Worm (Caenorhabditis elegans): Measurements from ENCODE around the gene gtr-1.

The gtr-1 gene

ce11 chrX:813063-813462 is 10.5 kb downstream of the gtr-1 start, which contains the start of gene F25E2.3:
F25E2.3 (minus strand) TSS chrX:813163.
- no peak for TF ChIP-seq hlh-30 (tag; optimal IDR thresholded peaks at IDR 0.05; ENCODE audit: insufficient read depth)
- no peak for TF ChIP-seq nhr-232 (tag; optimal IDR thresholded peaks at IDR 0.05)
- TF ChIP-seq unc-3 (GFP tag; conservative IDR thresholded peaks at IDR 0.05), result no peak
- TF ChIP-seq unc-3 (tag; optimal IDR thresholded peaks at IDR 0.05), result no peak
- TF ChIP-seq gmeb-2 (tag; optimal IDR thresholded peaks at IDR 0.05), result no peak
- no peak for TF ChIP-seq madf-2 (tag; optimal IDR thresholded peaks at IDR 0.05)
- no peak for TF ChIP-seq tbx-7 (tag; optimal IDR thresholded peaks at IDR 0.05)
- no peak for TF ChIP-seq fax-1 (tag; optimal IDR thresholded peaks at IDR 0.05)
- TF ChIP-seq syd-9 (tag; optimal IDR thresholded peaks at IDR 0.05), result no peak
- TF ChIP-seq ceh-45 (GFP tag; IDR thresholded peaks at IDR 0.05), result no peak
- no peak for TF ChIP-seq ceh-34 (tag; optimal IDR thresholded peaks at IDR 0.05)
- TF ChIP-seq sox-2 (GFP tag; IDR thresholded peaks at IDR 0.05), result no peak
- TF ChIP-seq ceh-9 (tag; optimal IDR thresholded peaks at IDR 0.05), result no peak
- no peak for TF ChIP-seq odd-2 (tag; optimal IDR thresholded peaks at IDR 0.05)

ce11 chrX:815929-816328 is 13.4 kb downstream of the gtr-1 start, which contains the start of gene ifd-2:
ifd-2 (minus strand) TSS chrX:815929.
- TF ChIP-seq elt-2 (tag; optimal IDR thresholded peaks at IDR 0.05) (peak; percentile 78), pros-1 (tag; optimal IDR thresholded peaks at IDR 0.05) (no peak)

ce11 chrX:817984-818383 is 15.4 kb downstream of the gtr-1 start:
- TF ChIP-seq tbx-7 (tag; optimal IDR thresholded peaks at IDR 0.05), result no peak
- TF ChIP-seq ztf-16 (tag; optimal IDR thresholded peaks at IDR 0.05), result no peak
- TF ChIP-seq madf-2 (tag; optimal IDR thresholded peaks at IDR 0.05), result no peak
- TF ChIP-seq nhr-11 (tag; optimal IDR thresholded peaks at IDR 0.05), result no peak

- TF ChIP-seq dmd-4 (tag; optimal IDR thresholded peaks at IDR 0.05; ENCODE audit: borderline replicate concordance) (no peak), sox-2 (GFP tag; IDR thresholded peaks at IDR 0.05) (no peak)
Observed at ce11 chrX:823736-824135, 21.2 kb downstream of the gtr-1 start.

- TF ChIP-seq dmd-4 (tag; optimal IDR thresholded peaks at IDR 0.05; ENCODE audit: borderline replicate concordance) (no peak), ceh-2 (tag; optimal IDR thresholded peaks at IDR 0.05) (no peak), nfya-1 (tag; optimal IDR thresholded peaks at IDR 0.05) (no peak), ceh-6 (GFP tag; optimal IDR thresholded peaks at IDR 0.05) (no peak), K02D7.2 (tag; optimal IDR thresholded peaks at IDR 0.05) (no peak), pros-1 (tag; optimal IDR thresholded peaks at IDR 0.05) (no peak), Y22D7AL.16 (tag; optimal IDR thresholded peaks at IDR 0.05) (no peak), pha-4 (tag; optimal IDR thresholded peaks at IDR 0.05) (no peak), lim-6 (tag; optimal IDR thresholded peaks at IDR 0.05) (no peak), rnt-1 (tag; optimal IDR thresholded peaks at IDR 0.05) (no peak)
Observed at ce11 chrX:825375-825774, 22.8 kb downstream of the gtr-1 start, which contains the start of gene daf-3. daf-3 (minus strand) TSS chrX:825475.

ce11 chrX:825924-826323 is 23.3 kb downstream of the gtr-1 start:
- TF ChIP-seq pax-1 (tag; optimal IDR thresholded peaks at IDR 0.05) (no peak), tbx-7 (tag; optimal IDR thresholded peaks at IDR 0.05) (no peak), nfya-1 (tag; optimal IDR thresholded peaks at IDR 0.05) (peak; percentile 33), tbx-2 (tag; optimal IDR thresholded peaks at IDR 0.05) (peak; percentile 41), ceh-18 (tag; optimal IDR thresholded peaks at IDR 0.05) (no peak), unc-42 (tag; optimal IDR thresholded peaks at IDR 0.05) (peak; percentile 41), ceh-31 (tag; optimal IDR thresholded peaks at IDR 0.05) (peak; percentile 65), ceh-48 (tag; optimal IDR thresholded peaks at IDR 0.05) (peak; percentile 92), T23F11.4 (GFP tag; optimal IDR thresholded peaks at IDR 0.05) (no peak), ets-4 (tag; optimal IDR thresholded peaks at IDR 0.05) (no peak), dmd-4 (tag; optimal IDR thresholded peaks at IDR 0.05; ENCODE audit: borderline replicate concordance) (no peak), gmeb-2 (tag; optimal IDR thresholded peaks at IDR 0.05) (no peak), sdc-2 (tag; optimal IDR thresholded peaks at IDR 0.05) (peak; percentile 47), eyg-1 (tag; optimal IDR thresholded peaks at IDR 0.05) (no peak), ama-1 (optimal IDR thresholded peaks at IDR 0.05) (no peak), elt-2 (tag; optimal IDR thresholded peaks at IDR 0.05) (peak; percentile 16), hlh-8 (tag; optimal IDR thresholded peaks at IDR 0.05) (no peak), hlh-30 (tag; optimal IDR thresholded peaks at IDR 0.05; ENCODE audit: insufficient read depth) (peak; percentile 15)
